Fruit fly (Drosophila melanogaster) whole organism, embryonic: Measurements from ENCODE around the gene CG14835.

Experiments used
- C15 ChIP-seq: fragments of 200-800 bp; sonication (Bioruptor generic); IDR thresholded peaks from 3 replicates; pipeline ENCODE4 v1.3.6; 2022; ENCODE audit warnings: missing biosample characterization, missing genetic modification characterization
- CG10209 ChIP-seq: fragments of 200-800 bp; sonication (Bioruptor generic); optimal IDR thresholded peaks from 3 replicates; lab custom pipeline; 2017; ENCODE audit warnings: missing biosample characterization, mild to moderate bottlenecking, missing genetic modification characterization, missing genetic modification reagents
- CG1024 ChIP-seq: fragments of 200-800 bp; sonication (Bioruptor generic); IDR thresholded peaks from 2 replicates; pipeline ENCODE4 v1.3.6; 2022; ENCODE audit warnings: missing biosample characterization, missing genetic modification characterization
- CG11398 ChIP-seq: fragments of 200-800 bp; sonication (Bioruptor generic); optimal IDR thresholded peaks from 2 replicates; lab custom pipeline; 2016; ENCODE audit warnings: missing biosample characterization, missing genetic modification characterization
- CG12769 ChIP-seq: fragments of 200-800 bp; sonication (Bioruptor generic); optimal IDR thresholded peaks from 2 replicates; lab custom pipeline; 2019; ENCODE audit warnings: missing biosample characterization, mild to moderate bottlenecking, missing genetic modification characterization, moderate library complexity
- CG13624 ChIP-seq: fragments of 200-800 bp; sonication (Bioruptor generic); optimal IDR thresholded peaks from 2 replicates; lab custom pipeline; 2016; ENCODE audit warnings: missing biosample characterization, missing genetic modification characterization
- CG15269 ChIP-seq: fragments of 200-800 bp; sonication (Bioruptor generic); optimal IDR thresholded peaks from 2 replicates; lab custom pipeline; 2018; ENCODE audit warnings: missing biosample characterization, mild to moderate bottlenecking, missing genetic modification characterization, moderate library complexity
- CG15601 ChIP-seq: fragments of 200-800 bp; sonication (Bioruptor generic); optimal IDR thresholded peaks from 3 replicates; lab custom pipeline; 2019; ENCODE audit warnings: missing biosample characterization, mild to moderate bottlenecking, missing genetic modification characterization, moderate library complexity
- CG18764 ChIP-seq: fragments of 200-800 bp; sonication (Bioruptor generic); optimal IDR thresholded peaks from 3 replicates; lab custom pipeline; 2016; ENCODE audit warnings: missing biosample characterization, missing genetic modification characterization
- CG30020 ChIP-seq: fragments of 200-800 bp; optimal IDR thresholded peaks from 2 replicates; lab custom pipeline; 2019; ENCODE audit warnings: missing biosample characterization, mild to moderate bottlenecking, missing genetic modification characterization, moderate library complexity
- CG33213 ChIP-seq: fragments of 200-800 bp; sonication (Bioruptor generic); optimal IDR thresholded peaks from 3 replicates; lab custom pipeline; 2016; ENCODE audit warnings: missing biosample characterization, missing genetic modification characterization
- CG6689 ChIP-seq: fragments of 200-800 bp; sonication (Bioruptor generic); IDR thresholded peaks from 2 replicates; pipeline ENCODE4 v1.3.6; 2022; ENCODE audit warnings: missing biosample characterization, missing genetic modification characterization
- CG7839 ChIP-seq: fragments of 200-800 bp; sonication (Bioruptor generic); optimal IDR thresholded peaks from 3 replicates; lab custom pipeline; 2018; ENCODE audit warnings: missing biosample characterization, mild to moderate bottlenecking, missing genetic modification characterization, moderate library complexity
- CG8478 ChIP-seq: fragments of >200 bp; optimal IDR thresholded peaks from 2 replicates; lab custom pipeline; 2018
- CG9932 ChIP-seq: fragments of 200-800 bp; sonication (Bioruptor generic); IDR thresholded peaks from 2 replicates; pipeline ENCODE4 v1.3.6; 2022; ENCODE audit warnings: missing biosample characterization, missing genetic modification characterization
- CHES-1-like ChIP-seq: fragments of 200-800 bp; sonication (Bioruptor generic); optimal IDR thresholded peaks from 2 replicates; lab custom pipeline; 2016; ENCODE audit warnings: missing biosample characterization, missing genetic modification characterization
- CoRest ChIP-seq: fragments of 200-800 bp; sonication (Bioruptor generic); optimal IDR thresholded peaks from 3 replicates; lab custom pipeline; 2018; ENCODE audit warnings: missing biosample characterization, mild to moderate bottlenecking, missing genetic modification characterization, moderate library complexity
- D19B ChIP-seq: fragments of 200-800 bp; sonication (Bioruptor generic); optimal IDR thresholded peaks from 2 replicates; lab custom pipeline; 2017; ENCODE audit warnings: missing biosample characterization, mild to moderate bottlenecking, missing genetic modification characterization
- Dip3 ChIP-seq: fragments of 200-800 bp; sonication (Bioruptor generic); optimal IDR thresholded peaks from 3 replicates; lab custom pipeline; 2016; ENCODE audit warnings: missing biosample characterization, missing genetic modification characterization
- Dref ChIP-seq: fragments of 200-800 bp; sonication (Bioruptor generic); IDR thresholded peaks from 2 replicates; pipeline ENCODE4 v1.3.6; 2022; ENCODE audit warnings: missing biosample characterization, missing genetic modification characterization
- Fer3 ChIP-seq: fragments of 200-800 bp; sonication (Bioruptor generic); optimal IDR thresholded peaks from 2 replicates; lab custom pipeline; 2018; ENCODE audit warnings: missing biosample characterization, mild to moderate bottlenecking, missing genetic modification characterization, moderate library complexity
- GATAe ChIP-seq: fragments of 200-800 bp; sonication (Bioruptor generic); conservative IDR thresholded peaks from 2 replicates; pipeline ENCODE4 v1.3.6; 2022; ENCODE audit warnings: missing biosample characterization, missing genetic modification characterization
- Hr78 ChIP-seq, 2 experiments: fragments of 200-800 bp in 1 of 2; fragments of >200 bp in 1 of 2; sonication (Bioruptor generic) in 1 of 2; optimal IDR thresholded peaks; 2 replicates each; lab custom pipeline; 2017 to 2019; ENCODE audit warnings: missing biosample characterization in 2 of 2, missing genetic modification characterization in 2 of 2, mild to moderate bottlenecking in 1 of 2, moderate library complexity in 1 of 2
- Jarid2 ChIP-seq: fragments of 200-800 bp; sonication (Bioruptor generic); optimal IDR thresholded peaks from 3 replicates; lab custom pipeline; 2017; ENCODE audit warnings: mild to moderate bottlenecking, missing biosample characterization, missing genetic modification reagents, missing genetic modification characterization
- MTF-1 ChIP-seq: fragments of 200-800 bp; sonication (Bioruptor generic); optimal IDR thresholded peaks from 2 replicates; lab custom pipeline; 2018; ENCODE audit warnings: missing biosample characterization, mild to moderate bottlenecking, missing genetic modification characterization, borderline replicate concordance
- Max ChIP-seq: fragments of 200-800 bp; sonication (Bioruptor generic); optimal IDR thresholded peaks from 2 replicates; lab custom pipeline; 2016; ENCODE audit warnings: missing biosample characterization, mild to moderate bottlenecking, missing genetic modification characterization
- Med ChIP-seq: fragments of 200-800 bp; sonication (Bioruptor generic); peaks from one replicate; lab custom pipeline; 2016; ENCODE audit warnings: missing biosample characterization, missing genetic modification characterization, mild to moderate bottlenecking, inconsistent platforms, moderate library complexity
- NC2β ChIP-seq: fragments of 200-800 bp; sonication (Bioruptor generic); optimal IDR thresholded peaks from 2 replicates; lab custom pipeline; 2016; ENCODE audit warnings: missing biosample characterization, missing genetic modification characterization
- Tbp ChIP-seq: fragments of >200 bp; optimal IDR thresholded peaks from 2 replicates; lab custom pipeline; 2018; ENCODE audit warnings: missing biosample characterization, missing genetic modification characterization
- Usf ChIP-seq: fragments of 200-800 bp; sonication (Bioruptor generic); optimal IDR thresholded peaks from 2 replicates; lab custom pipeline; 2017; ENCODE audit warnings: missing genotype, missing biosample characterization, missing genetic modification characterization
- bsh ChIP-seq, 2 experiments: fragments of 200-800 bp; sonication (Bioruptor generic); optimal IDR thresholded peaks; 2 replicates each; lab custom pipeline; 2017 to 2018; ENCODE audit warnings: mild to moderate bottlenecking in 2 of 2, missing biosample characterization in 2 of 2, missing genetic modification characterization in 2 of 2, moderate library complexity in 1 of 2
- ci ChIP-seq: fragments of 200-800 bp; sonication (Bioruptor generic); IDR thresholded peaks from 3 replicates; pipeline ENCODE4 v1.3.6; 2022; ENCODE audit warnings: missing biosample characterization, missing genetic modification characterization
- crc ChIP-seq: fragments of 200-800 bp; sonication (Bioruptor generic); optimal IDR thresholded peaks from 2 replicates; lab custom pipeline; 2016; ENCODE audit warnings: missing biosample characterization, missing genetic modification characterization
- crol ChIP-seq: fragments of 200-800 bp; sonication (Bioruptor generic); IDR thresholded peaks from 2 replicates; pipeline ENCODE4 v1.3.6; 2022; ENCODE audit warnings: missing biosample characterization, missing genetic modification characterization
- dmrt99B ChIP-seq: fragments of 200-800 bp; sonication (Bioruptor generic); optimal IDR thresholded peaks from 2 replicates; lab custom pipeline; 2018; ENCODE audit warnings: missing biosample characterization, mild to moderate bottlenecking, missing genetic modification characterization, moderate library complexity
- gcm ChIP-seq: fragments of 200-800 bp; sonication (Bioruptor generic); optimal IDR thresholded peaks from 2 replicates; lab custom pipeline; 2019; ENCODE audit warnings: missing biosample characterization, mild to moderate bottlenecking, missing genetic modification characterization, moderate library complexity
- gsb ChIP-seq: fragments of 200-800 bp; sonication (Bioruptor generic); IDR thresholded peaks from 2 replicates; pipeline ENCODE4 v1.3.6; 2022; ENCODE audit warnings: missing biosample characterization, missing genetic modification characterization
- h ChIP-seq: fragments of >200 bp; optimal IDR thresholded peaks from 2 replicates; lab custom pipeline; 2017
- her ChIP-seq: fragments of 200-800 bp; sonication (Bioruptor generic); optimal IDR thresholded peaks from 2 replicates; lab custom pipeline; 2016; ENCODE audit warnings: missing biosample characterization, missing genetic modification characterization
- knrl ChIP-seq: fragments of 200-800 bp; sonication (Bioruptor generic); IDR thresholded peaks from 3 replicates; pipeline ENCODE4 v1.3.6; 2022; ENCODE audit warnings: missing biosample characterization, missing genetic modification characterization; ENCODE audit not compliant: partially characterized antibody
- lmd ChIP-seq: fragments of 200-800 bp; sonication (Bioruptor generic); IDR thresholded peaks from 2 replicates; pipeline ENCODE4 v1.3.6; 2022; ENCODE audit warnings: missing biosample characterization, missing genetic modification characterization
- mirr ChIP-seq: fragments of 200-800 bp; sonication (Bioruptor generic); optimal IDR thresholded peaks from 3 replicates; lab custom pipeline; 2018; ENCODE audit warnings: missing biosample characterization, mild to moderate bottlenecking, missing genetic modification characterization
- row ChIP-seq: fragments of 200-800 bp; sonication (Bioruptor generic); IDR thresholded peaks from 3 replicates; pipeline ENCODE4 v1.3.6; 2022; ENCODE audit warnings: missing biosample characterization, missing genetic modification characterization
- tio ChIP-seq: fragments of 200-800 bp; sonication (Bioruptor generic); optimal IDR thresholded peaks from 2 replicates; lab custom pipeline; 2017; ENCODE audit warnings: missing biosample characterization, missing genetic modification characterization, inconsistent platforms
- zen2 ChIP-seq: fragments of 200-800 bp; sonication (Bioruptor generic); IDR thresholded peaks from 3 replicates; pipeline ENCODE4 v1.3.6; 2022; ENCODE audit warnings: missing biosample characterization, missing genetic modification characterization; ENCODE audit not compliant: partially characterized antibody

CG14835 gene

DNA sequence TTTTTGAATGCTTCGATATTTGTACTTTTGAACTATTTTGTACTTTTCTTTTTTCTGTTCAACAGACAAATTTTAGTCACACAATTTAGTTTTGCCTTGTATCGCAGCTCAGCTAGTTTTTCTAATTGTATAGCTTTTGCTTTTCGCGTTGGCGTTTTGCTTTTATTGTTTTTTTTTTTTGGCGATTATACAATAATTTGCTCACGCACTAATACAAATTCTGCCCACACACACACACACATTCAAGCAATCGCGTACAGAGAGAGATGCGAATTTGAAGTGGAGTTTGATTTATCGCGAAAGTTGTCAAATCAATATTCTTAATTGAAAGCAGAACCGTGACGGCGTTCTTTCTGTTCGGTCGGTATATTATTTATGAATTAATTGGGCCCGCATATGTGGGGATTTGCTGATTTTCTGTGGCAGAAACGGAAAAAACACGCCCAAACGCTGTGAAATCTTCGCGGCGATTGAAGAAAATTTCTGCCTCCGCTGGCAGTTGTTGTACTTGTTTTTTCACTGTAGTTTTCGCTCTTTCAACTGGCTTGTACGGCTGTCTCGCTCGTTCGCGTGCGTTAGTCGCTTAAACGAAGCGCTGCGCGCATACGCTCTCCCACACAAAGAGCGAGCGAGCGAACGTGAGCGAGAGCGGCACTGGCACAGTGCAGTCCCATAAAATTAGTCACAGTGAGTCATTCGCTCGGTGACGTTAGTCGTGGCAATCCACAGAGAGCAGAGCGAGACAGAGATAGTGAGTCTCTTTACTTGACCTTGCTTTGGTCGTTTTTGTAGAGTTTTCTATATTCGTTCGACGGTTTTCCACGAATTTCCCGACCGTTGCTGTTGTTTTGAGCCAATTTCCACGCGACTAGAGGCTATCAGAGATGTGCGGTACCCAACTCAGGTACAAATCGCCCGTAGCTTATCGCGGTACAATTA lies 2.3 kb downstream of the CG14835 start, which contains the start of gene Rac2 (continued):
- TF ChIP-seq CG33213 (GFP tag; lab: Kevin White, UChicago): no peak
- TF ChIP-seq Jarid2 (GFP tag; lab: Kevin White, UChicago): peak; percentile 66

dm6 chr3L:7434198-7434597 lies 3.1 kb downstream of the CG14835 start:
- TF ChIP-seq Med (peak; percentile 74), C15 (no peak), ci (GFP tag; lab: Robert Waterston, UW) (peak; percentile 43; the same call in 1 of the 3 replicates), CG6689 (GFP tag; lab: Robert Waterston, UW) (no peak), CG7839 (tag; lab: Kevin White, UChicago) (no peak), Fer3 (tag; lab: Kevin White, UChicago) (no peak), Hr78 (GFP tag; optimal IDR thresholded peaks at IDR 0.05; lab: Kevin White, UChicago) (no peak), CG9932 (GFP tag; lab: Robert Waterston, UW) (0 out of 2 replicates have a peak, but pooled peaks have one; percentile 18), Dref (GFP tag; lab: Robert Waterston, UW) (no peak), CG18764 (GFP tag; lab: Kevin White, UChicago) (no peak), CG12769 (tag; lab: Kevin White, UChicago) (peak; percentile 4), CG8478 (lab: Kevin White, UChicago) (peak; percentile 22), gsb (GFP tag; lab: Robert Waterston, UW) (no peak), CHES-1-like (GFP tag; lab: Kevin White, UChicago) (no peak), h (lab: Kevin White, UChicago) (no peak), D19B (GFP tag; lab: Kevin White, UChicago) (peak; percentile 23), crol (GFP tag; lab: Robert Waterston, UW) (peak; percentile 41; the same call in 1 of the 2 replicates), zen2 (GFP tag; lab: Robert Waterston, UW) (0 out of 3 replicates have a peak, but pooled peaks have one; percentile 51)

dm6 chr3L:7433325-7433827 lies 3.9 kb downstream of the CG14835 start:
- TF ChIP-seq CG1024: 0 out of 2 replicates have a peak, but pooled peaks have one; percentile 3
- no peak for TF ChIP-seq NC2β (GFP tag; lab: Kevin White, UChicago)
- no peak for TF ChIP-seq Med
- TF ChIP-seq CG15601 (tag; lab: Kevin White, UChicago): no peak
- no peak for TF ChIP-seq Usf (GFP tag; lab: Kevin White, UChicago)
- no peak for TF ChIP-seq CG11398 (GFP tag; lab: Kevin White, UChicago)
- no peak for TF ChIP-seq CG13624 (GFP tag; lab: Kevin White, UChicago)
- no peak for TF ChIP-seq CG10209 (GFP tag; lab: Kevin White, UChicago)
- no peak; the same call in 1 of the 2 replicates for TF ChIP-seq GATAe (GFP tag; lab: Robert Waterston, UW)
- TF ChIP-seq row: peak; percentile 48; the same call in 1 of the 3 replicates
- peak; percentile 33 for TF ChIP-seq dmrt99B
- no peak for TF ChIP-seq Tbp (GFP tag; lab: Kevin White, UChicago)
- TF ChIP-seq Dip3: no peak
- peak; percentile 29 to 51 for TF ChIP-seq bsh (GFP tag; optimal IDR thresholded peaks at IDR 0.05; lab: Kevin White, UChicago)
- TF ChIP-seq Max (GFP tag; lab: Kevin White, UChicago): no peak
- TF ChIP-seq CG30020 (tag; lab: Kevin White, UChicago): no peak
- TF ChIP-seq CoRest (tag; lab: Kevin White, UChicago): peak; percentile 34
- TF ChIP-seq her (GFP tag; lab: Kevin White, UChicago): no peak
- TF ChIP-seq knrl (GFP tag; lab: Robert Waterston, UW): no peak
- TF ChIP-seq crc (GFP tag; lab: Kevin White, UChicago): no peak
- no peak for TF ChIP-seq MTF-1
- TF ChIP-seq tio (GFP tag; lab: Kevin White, UChicago): no peak
- no peak for TF ChIP-seq gcm (GFP tag; lab: Kevin White, UChicago)
- TF ChIP-seq lmd (GFP tag; lab: Robert Waterston, UW): peak; percentile 49
- TF ChIP-seq mirr: peak; percentile 10
- no peak for TF ChIP-seq Hr78 (GFP tag; optimal IDR thresholded peaks at IDR 0.05; lab: Kevin White, UChicago)
- peak; percentile 27 for TF ChIP-seq CG15269 (tag; lab: Kevin White, UChicago)
